Fruit fly (Drosophila melanogaster) whole organism, adult: Measurements from ENCODE around the gene Akap200.

Experiments
- CG11617 ChIP-seq: fragments of 200-800 bp; sonication (Bioruptor generic); optimal IDR thresholded peaks from 2 replicates; lab custom pipeline; 2017; ENCODE audit warnings: mild to moderate bottlenecking, missing biosample characterization, missing genetic modification reagents, missing genetic modification characterization
- CG12768 ChIP-seq: fragments of 200-800 bp; sonication (Bioruptor generic); optimal IDR thresholded peaks from 2 replicates; lab custom pipeline; 2017; ENCODE audit warnings: missing biosample characterization, missing genetic modification characterization, mild to moderate bottlenecking, moderate library complexity, missing genetic modification reagents
- CG14711 ChIP-seq: fragments of 200-800 bp; sonication (Bioruptor generic); optimal IDR thresholded peaks from 2 replicates; lab custom pipeline; 2018; ENCODE audit warnings: missing biosample characterization, mild to moderate bottlenecking, missing genetic modification characterization, moderate library complexity
- CG1620 ChIP-seq: fragments of 200-800 bp; sonication (Bioruptor generic); optimal IDR thresholded peaks from 2 replicates; lab custom pipeline; 2016; ENCODE audit warnings: missing biosample characterization, missing genetic modification characterization
- CG5204 ChIP-seq: fragments of 200-800 bp; sonication (Bioruptor generic); optimal IDR thresholded peaks from 2 replicates; lab custom pipeline; 2016; ENCODE audit warnings: missing biosample characterization, missing genetic modification characterization
- CG7045 ChIP-seq: fragments of 200-800 bp; sonication (Bioruptor generic); optimal IDR thresholded peaks from 2 replicates; lab custom pipeline; 2017; ENCODE audit warnings: missing biosample characterization, mild to moderate bottlenecking, missing genetic modification characterization
- CG7101 ChIP-seq: fragments of 200-800 bp; sonication (Bioruptor generic); optimal IDR thresholded peaks from 2 replicates; lab custom pipeline; 2018; ENCODE audit warnings: missing biosample characterization, mild to moderate bottlenecking, missing genetic modification characterization, moderate library complexity
- Crg-1 ChIP-seq: fragments of 200-800 bp; sonication (Bioruptor generic); optimal IDR thresholded peaks from 2 replicates; lab custom pipeline; 2016; ENCODE audit warnings: missing biosample characterization, missing genetic modification characterization
- Hr96 ChIP-seq: fragments of 200-800 bp; sonication (Bioruptor generic); optimal IDR thresholded peaks from 2 replicates; lab custom pipeline; 2016; ENCODE audit warnings: missing biosample characterization, missing genetic modification characterization
- cic ChIP-seq: fragments of 200-800 bp; sonication (Bioruptor generic); optimal IDR thresholded peaks from 2 replicates; lab custom pipeline; 2017; ENCODE audit warnings: missing biosample characterization, mild to moderate bottlenecking, missing genetic modification characterization, moderate library complexity
- kay ChIP-seq: fragments of 200-800 bp; sonication (Bioruptor generic); peaks from one replicate; lab custom pipeline; 2016; ENCODE audit warnings: missing biosample characterization, missing genetic modification characterization, borderline replicate concordance
- ovo ChIP-seq: fragments of 200-800 bp; sonication (Bioruptor generic); optimal IDR thresholded peaks from 2 replicates; lab custom pipeline; 2016; ENCODE audit warnings: missing biosample characterization, missing genetic modification characterization
- pad ChIP-seq: fragments of 200-800 bp; sonication (Bioruptor generic); optimal IDR thresholded peaks from 3 replicates; lab custom pipeline; 2017; ENCODE audit warnings: missing biosample characterization, missing genetic modification characterization, mild to moderate bottlenecking, moderate library complexity, missing genetic modification reagents
- toe ChIP-seq: fragments of 200-800 bp; sonication (Bioruptor generic); optimal IDR thresholded peaks from 2 replicates; lab custom pipeline; 2016; ENCODE audit warnings: missing biosample characterization, missing genetic modification characterization

DNA sequence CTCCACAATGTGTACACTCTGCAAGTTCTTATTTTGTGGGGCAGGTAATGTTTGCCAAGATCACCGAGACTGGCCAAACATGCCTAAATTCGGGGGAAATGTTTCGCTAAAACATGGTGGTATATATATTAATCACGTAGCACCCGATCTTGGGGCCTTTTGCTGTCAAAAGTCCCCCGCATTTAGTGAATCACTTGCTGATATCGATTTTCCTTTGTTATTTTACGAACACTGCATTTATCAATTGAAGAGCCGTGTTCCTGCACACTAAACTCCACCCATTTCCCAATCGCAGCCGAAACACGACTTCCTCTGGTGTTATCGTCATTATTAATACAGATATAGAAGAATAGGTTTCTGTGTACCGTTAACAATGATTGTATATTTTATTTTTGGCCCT is 6.2 kb downstream of the Akap200 start:
- no peak for TF ChIP-seq CG5204 (GFP tag; lab: Kevin White, UChicago)
- no peak for TF ChIP-seq CG14711 (tag; lab: Kevin White, UChicago)
- no peak for TF ChIP-seq toe (GFP tag; lab: Kevin White, UChicago)
- no peak for TF ChIP-seq CG12768
- no peak for TF ChIP-seq kay (GFP tag; lab: Kevin White, UChicago)
- no peak for TF ChIP-seq CG7045 (GFP tag; lab: Kevin White, UChicago)
- TF ChIP-seq CG11617 (GFP tag; lab: Kevin White, UChicago) = no peak
- no peak for TF ChIP-seq cic
- no peak for TF ChIP-seq CG1620 (GFP tag; lab: Kevin White, UChicago)
- TF ChIP-seq CG7101 = no peak
- TF ChIP-seq ovo = no peak
- no peak for TF ChIP-seq Crg-1 (GFP tag; lab: Kevin White, UChicago)
- no peak for TF ChIP-seq pad (GFP tag; lab: Kevin White, UChicago)
- TF ChIP-seq Hr96 (GFP tag; lab: Kevin White, UChicago) = no peak
